Fruit fly (Drosophila melanogaster) whole organism, wandering third instar larva: ENCODE measurements around the gene CG9616.
A peak's percentile ranks its signal among the peaks of the same experiment; 100 is the strongest.

Source experiments
- Abd-B ChIP-seq: fragments of >200 bp; optimal IDR thresholded peaks from 2 replicates; lab custom pipeline; 2017; ENCODE audit warnings: missing biosample characterization, missing genetic modification characterization
- CG32264 ChIP-seq: fragments of 200-800 bp; sonication (Bioruptor generic); optimal IDR thresholded peaks from 2 replicates; lab custom pipeline; 2016; ENCODE audit warnings: missing biosample characterization, missing genetic modification characterization
- CG9705 ChIP-seq: fragments of 200-800 bp; sonication (Bioruptor generic); optimal IDR thresholded peaks from 2 replicates; lab custom pipeline; 2018; ENCODE audit warnings: missing biosample characterization, mild to moderate bottlenecking, missing genetic modification characterization
- CrebA ChIP-seq: fragments of 200-800 bp; sonication (Bioruptor generic); optimal IDR thresholded peaks from 2 replicates; lab custom pipeline; 2016; ENCODE audit warnings: missing biosample characterization, mild to moderate bottlenecking, missing genetic modification characterization, borderline replicate concordance
- Dfd ChIP-seq: fragments of >200 bp; optimal IDR thresholded peaks from 2 replicates; lab custom pipeline; 2017; ENCODE audit warnings: missing biosample characterization, missing genetic modification characterization
- Dif ChIP-seq: fragments of 200-275, 200-300 bp; sonication (Bioruptor generic); optimal IDR thresholded peaks from 2 replicates; lab custom pipeline; 2018; ENCODE audit warnings: missing biosample characterization, missing genetic modification characterization; ENCODE audit not compliant: partially characterized antibody
- GATAd ChIP-seq: sonication (Bioruptor generic); optimal IDR thresholded peaks from 2 replicates; lab custom pipeline; 2016; ENCODE audit warnings: missing biosample characterization, missing genetic modification characterization
- HLH106 ChIP-seq: fragments of 200-800 bp; optimal IDR thresholded peaks from 3 replicates; lab custom pipeline; 2019; ENCODE audit warnings: missing biosample characterization, mild to moderate bottlenecking, missing genetic modification characterization, moderate library complexity
- Hnf4 ChIP-seq: fragments of 200-800 bp; sonication (Bioruptor generic); optimal IDR thresholded peaks from 2 replicates; lab custom pipeline; 2016; ENCODE audit warnings: missing biosample characterization, mild to moderate bottlenecking, missing genetic modification characterization
- Hr78 ChIP-seq: fragments of >200 bp; optimal IDR thresholded peaks from 2 replicates; lab custom pipeline; 2017; ENCODE audit warnings: missing biosample characterization, missing genetic modification characterization
- Hr83 ChIP-seq: fragments of 200-300 bp; sonication (Bioruptor generic); optimal IDR thresholded peaks from 2 replicates; lab custom pipeline; 2016; ENCODE audit warnings: missing biosample characterization, mild to moderate bottlenecking, missing genetic modification characterization, moderate library complexity; ENCODE audit not compliant: poor library complexity, severe bottlenecking
- Jra ChIP-seq: sonication (Bioruptor generic); optimal IDR thresholded peaks from 2 replicates; lab custom pipeline; 2016; ENCODE audit warnings: missing biosample characterization, missing genetic modification characterization
- Mio ChIP-seq: sonication (Bioruptor generic); optimal IDR thresholded peaks from 2 replicates; lab custom pipeline; 2016; ENCODE audit warnings: missing biosample characterization, missing genetic modification characterization
- Myc ChIP-seq: fragments of >200 bp; optimal IDR thresholded peaks from 2 replicates; lab custom pipeline; 2017
- N ChIP-seq: fragments of >200 bp; optimal IDR thresholded peaks from 2 replicates; lab custom pipeline; 2018; ENCODE audit warnings: missing biosample characterization, missing external identifiers, missing genetic modification characterization
- OdsH ChIP-seq: fragments of 200-800 bp; sonication (Bioruptor generic); optimal IDR thresholded peaks from 2 replicates; lab custom pipeline; 2016; ENCODE audit warnings: missing biosample characterization, mild to moderate bottlenecking, missing genetic modification characterization
- Rel ChIP-seq, 2 experiments: fragments of 200-800 bp; sonication (Bioruptor generic) in 1 of 2; optimal IDR thresholded peaks; 2 replicates in 1 of 2; 3 replicates in 1 of 2; lab custom pipeline; 2016 to 2019; ENCODE audit warnings: mild to moderate bottlenecking in 2 of 2, missing biosample characterization in 2 of 2, missing genetic modification characterization in 2 of 2, moderate library complexity in 1 of 2
- Sp1 ChIP-seq: fragments of 200-800 bp; sonication (Bioruptor generic); optimal IDR thresholded peaks from 3 replicates; lab custom pipeline; 2019; ENCODE audit warnings: missing biosample characterization, mild to moderate bottlenecking, missing genetic modification characterization, moderate library complexity
- Vsx2 ChIP-seq: fragments of 200-300, 225-300 bp; sonication (Bioruptor generic); optimal IDR thresholded peaks from 2 replicates; lab custom pipeline; 2018; ENCODE audit warnings: missing biosample characterization, missing genetic modification characterization; ENCODE audit not compliant: partially characterized antibody
- br ChIP-seq: fragments of 200-800 bp; sonication (Bioruptor generic); optimal IDR thresholded peaks from 2 replicates; lab custom pipeline; 2016; ENCODE audit warnings: missing biosample characterization, missing genetic modification characterization
- brk ChIP-seq: fragments of 200-800 bp; sonication (Bioruptor generic); optimal IDR thresholded peaks from 2 replicates; lab custom pipeline; 2016; ENCODE audit warnings: missing biosample characterization, mild to moderate bottlenecking, missing genetic modification characterization
- dl ChIP-seq, 2 experiments: fragments of 175-275, 200-275 bp in 1 of 2; fragments of 200-275 bp in 1 of 2; sonication (Bioruptor generic); optimal IDR thresholded peaks; lab custom pipeline; 2018; ENCODE audit warnings: mild to moderate bottlenecking in 2 of 2, missing biosample characterization in 2 of 2, missing genetic modification characterization in 2 of 2, moderate library complexity in 2 of 2; ENCODE audit not compliant: partially characterized antibody in 2 of 2, insufficient read depth in 1 of 2
- dmrt93B ChIP-seq: fragments of 200-800 bp; sonication (Bioruptor generic); optimal IDR thresholded peaks from 2 replicates; lab custom pipeline; 2018; ENCODE audit warnings: missing biosample characterization, mild to moderate bottlenecking, missing genetic modification characterization
- dsf ChIP-seq: sonication (Bioruptor generic); optimal IDR thresholded peaks from 2 replicates; lab custom pipeline; 2016; ENCODE audit warnings: missing biosample characterization, missing genetic modification characterization, borderline replicate concordance
- ey ChIP-seq: fragments of 200-800 bp; sonication (Bioruptor generic); optimal IDR thresholded peaks from 2 replicates; lab custom pipeline; 2016; ENCODE audit warnings: missing biosample characterization, missing genetic modification characterization
- foxo ChIP-seq, 2 experiments: fragments of 200-800 bp; sonication (Bioruptor generic); optimal IDR thresholded peaks; 2 replicates in 1 of 2; 3 replicates in 1 of 2; lab custom pipeline; 2016 to 2017; ENCODE audit warnings: missing biosample characterization in 2 of 2, missing genetic modification characterization in 2 of 2
- fru ChIP-seq: fragments of 200-800 bp; sonication (Bioruptor generic); optimal IDR thresholded peaks from 3 replicates; lab custom pipeline; 2016; ENCODE audit warnings: missing biosample characterization, mild to moderate bottlenecking, missing genetic modification characterization
- h ChIP-seq: fragments of 200-800 bp; sonication (Bioruptor generic); optimal IDR thresholded peaks from 3 replicates; lab custom pipeline; 2016; ENCODE audit warnings: missing biosample characterization, mild to moderate bottlenecking, missing genetic modification characterization
- jim ChIP-seq: fragments of 175-275, 200-325 bp; sonication (Bioruptor generic); optimal IDR thresholded peaks from 2 replicates; lab custom pipeline; 2016; ENCODE audit warnings: missing biosample characterization, mild to moderate bottlenecking, missing genetic modification characterization
- lola ChIP-seq: fragments of >200 bp; optimal IDR thresholded peaks from 2 replicates; lab custom pipeline; 2017; ENCODE audit warnings: missing biosample characterization, missing genetic modification characterization
- pan ChIP-seq: fragments of >200 bp; optimal IDR thresholded peaks from 2 replicates; lab custom pipeline; 2017
- psq ChIP-seq: fragments of 200-800 bp; sonication (Bioruptor generic); optimal IDR thresholded peaks from 3 replicates; lab custom pipeline; 2017; ENCODE audit warnings: missing biosample characterization, mild to moderate bottlenecking, missing genetic modification characterization, moderate library complexity
- rgr ChIP-seq: fragments of 200-800 bp; sonication (Bioruptor generic); optimal IDR thresholded peaks from 3 replicates; lab custom pipeline; 2016; ENCODE audit warnings: missing biosample characterization, mild to moderate bottlenecking, missing genetic modification characterization
- sage ChIP-seq: fragments of 200-800 bp; sonication (Bioruptor generic); optimal IDR thresholded peaks from 2 replicates; lab custom pipeline; 2016; ENCODE audit warnings: missing biosample characterization, mild to moderate bottlenecking, missing genetic modification characterization
- sv ChIP-seq: fragments of 200-800 bp; sonication (Bioruptor generic); optimal IDR thresholded peaks from 3 replicates; lab custom pipeline; 2016; ENCODE audit warnings: missing biosample characterization, missing genetic modification characterization
- tai ChIP-seq: sonication (Bioruptor generic); optimal IDR thresholded peaks from 2 replicates; lab custom pipeline; 2016; ENCODE audit warnings: missing biosample characterization, missing genetic modification characterization
- usp ChIP-seq: fragments of >200 bp; optimal IDR thresholded peaks from 2 replicates; lab custom pipeline; 2017; ENCODE audit warnings: missing biosample characterization, missing genetic modification characterization
- woc ChIP-seq: sonication (Bioruptor generic); optimal IDR thresholded peaks from 2 replicates; lab custom pipeline; 2016; ENCODE audit warnings: missing biosample characterization, mild to moderate bottlenecking, missing genetic modification characterization

Gene CG9616

DNA sequence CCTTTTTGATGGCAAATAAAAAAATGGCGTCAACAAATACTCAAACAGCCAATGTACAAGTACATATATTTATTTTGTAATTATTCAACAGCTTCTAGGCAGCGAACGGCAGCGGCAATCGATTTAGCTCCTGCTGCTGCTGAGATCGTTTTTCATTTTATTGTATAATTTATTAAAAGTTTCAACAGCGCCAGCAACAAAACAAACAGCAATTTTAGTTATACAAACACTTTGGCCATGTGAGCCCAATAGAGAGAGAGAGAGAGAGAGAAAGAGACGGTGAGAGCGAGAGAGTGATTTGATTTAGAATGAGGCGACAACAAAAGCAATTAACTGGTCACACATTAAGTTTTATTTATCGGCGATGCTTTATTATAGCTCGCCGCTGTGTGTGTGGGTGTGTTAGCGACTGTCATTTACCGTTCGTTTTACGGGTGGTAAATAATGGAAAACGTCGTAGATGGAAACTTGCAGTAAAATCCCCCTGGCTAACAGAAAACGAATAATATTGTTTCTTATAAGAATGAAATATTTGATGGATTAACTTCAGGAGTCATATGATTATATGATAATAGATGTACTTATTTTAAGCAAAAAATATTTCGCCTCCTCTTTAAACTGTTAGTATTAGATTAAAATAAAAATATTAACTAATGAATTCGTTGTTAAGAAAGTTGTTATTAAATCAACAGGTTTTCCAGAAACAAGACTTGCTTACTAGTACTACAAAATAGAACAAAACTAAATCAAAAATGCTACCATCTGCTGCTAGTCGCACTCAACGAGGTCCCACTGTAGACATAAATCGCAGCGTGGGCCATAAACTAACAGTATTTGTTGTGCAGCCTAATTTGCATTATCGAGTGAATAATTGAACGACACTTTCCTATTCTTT is 40.0 kb upstream of the CG9616 start:
- no peak for TF ChIP-seq N
- TF ChIP-seq Dif (GFP tag; lab: Kevin White, UChicago): peak; percentile 34
- TF ChIP-seq foxo (GFP tag; optimal IDR thresholded peaks at IDR 0.05; lab: Kevin White, UChicago): peak in 1 of 2 experiments; percentile 2
- TF ChIP-seq Myc (lab: Kevin White, UChicago): no peak

dm6 chr3R:14284422-14284760 is 39.1 kb upstream of the CG9616 start:
- no peak for TF ChIP-seq jim (GFP tag; lab: Kevin White, UChicago)
- TF ChIP-seq sv (GFP tag; lab: Kevin White, UChicago): no peak
- no peak for TF ChIP-seq woc (GFP tag; lab: Kevin White, UChicago)
- TF ChIP-seq dl (GFP tag; optimal IDR thresholded peaks at IDR 0.05; lab: Kevin White, UChicago; ENCODE audit: insufficient read depth in 1 of 2, partially characterized antibody in 2 of 2): no peak
- TF ChIP-seq dsf (GFP tag; lab: Kevin White, UChicago): no peak
- no peak for TF ChIP-seq br
- no peak for TF ChIP-seq fru (GFP tag; lab: Kevin White, UChicago)
- no peak for TF ChIP-seq tai
- no peak for TF ChIP-seq sage
- no peak for TF ChIP-seq Rel (GFP tag; optimal IDR thresholded peaks at IDR 0.05; lab: Kevin White, UChicago)
- no peak for TF ChIP-seq Rel (tag; optimal IDR thresholded peaks at IDR 0.05; lab: Kevin White, UChicago)
- TF ChIP-seq Jra (GFP tag; lab: Kevin White, UChicago): no peak
- TF ChIP-seq Abd-B (GFP tag; lab: Kevin White, UChicago): no peak
- no peak for TF ChIP-seq Dfd

- TF ChIP-seq Vsx2 (GFP tag; lab: Kevin White, UChicago): peak; percentile 81
- peak; percentile 96 for TF ChIP-seq psq (GFP tag; lab: Kevin White, UChicago)
- peak; percentile 57 to 98 for TF ChIP-seq foxo (GFP tag; optimal IDR thresholded peaks at IDR 0.05; lab: Kevin White, UChicago)
- TF ChIP-seq Mio (GFP tag; lab: Kevin White, UChicago): peak; percentile 49
- peak; percentile 98 for TF ChIP-seq HLH106 (tag; lab: Kevin White, UChicago)
- peak; percentile 62 for TF ChIP-seq GATAd (GFP tag; lab: Kevin White, UChicago)
- TF ChIP-seq CrebA (GFP tag; lab: Kevin White, UChicago): peak; percentile 4
- TF ChIP-seq rgr (GFP tag; lab: Kevin White, UChicago): peak; percentile 98
- TF ChIP-seq fru (GFP tag; lab: Kevin White, UChicago): peak; percentile 96
- TF ChIP-seq ey (GFP tag; lab: Kevin White, UChicago): peak; percentile 96
- peak; percentile 88 for TF ChIP-seq CG32264 (GFP tag; lab: Kevin White, UChicago)
- peak; percentile 94 for TF ChIP-seq Hnf4
- TF ChIP-seq Jra (GFP tag; lab: Kevin White, UChicago): peak; percentile 72
- TF ChIP-seq lola (GFP tag; lab: Kevin White, UChicago): no peak
- peak; percentile 83 for TF ChIP-seq Dfd
- peak; percentile 80 for TF ChIP-seq woc (GFP tag; lab: Kevin White, UChicago)
- TF ChIP-seq N: no peak
- peak; percentile 93 for TF ChIP-seq sage
- no peak for TF ChIP-seq Myc (lab: Kevin White, UChicago)
- TF ChIP-seq Hr83 (GFP tag; lab: Kevin White, UChicago): peak; percentile 60
- peak; percentile 96 for TF ChIP-seq br
- no peak for TF ChIP-seq pan (lab: Kevin White, UChicago)
- peak; percentile 99 for TF ChIP-seq OdsH (GFP tag; lab: Kevin White, UChicago)
- TF ChIP-seq tai: peak; percentile 93
- TF ChIP-seq Hr78 (GFP tag; lab: Kevin White, UChicago): no peak
- TF ChIP-seq Dif (GFP tag; lab: Kevin White, UChicago): peak; percentile 72
- TF ChIP-seq jim (GFP tag; lab: Kevin White, UChicago): no peak
- TF ChIP-seq Sp1 (GFP tag; lab: Kevin White, UChicago): peak; percentile 98
- peak; percentile 93 for TF ChIP-seq dsf (GFP tag; lab: Kevin White, UChicago)
- TF ChIP-seq usp (GFP tag; lab: Kevin White, UChicago): no peak
- TF ChIP-seq Rel (GFP tag; optimal IDR thresholded peaks at IDR 0.05; lab: Kevin White, UChicago): peak; percentile 83
- TF ChIP-seq Rel (tag; optimal IDR thresholded peaks at IDR 0.05; lab: Kevin White, UChicago): peak; percentile 58
- peak; percentile 96 for TF ChIP-seq sv (GFP tag; lab: Kevin White, UChicago)
- TF ChIP-seq dl (GFP tag; optimal IDR thresholded peaks at IDR 0.05; lab: Kevin White, UChicago; ENCODE audit: insufficient read depth in 1 of 2, partially characterized antibody in 2 of 2): peak; percentile 2 to 81
- peak; percentile 97 for TF ChIP-seq brk (GFP tag; lab: Kevin White, UChicago)
- peak; percentile 89 for TF ChIP-seq CG9705 (GFP tag; lab: Kevin White, UChicago)
- peak; percentile 94 for TF ChIP-seq dmrt93B
- no peak for TF ChIP-seq Abd-B (GFP tag; lab: Kevin White, UChicago)
- TF ChIP-seq h (GFP tag; lab: Kevin White, UChicago): peak; percentile 98
These were observed 38.6 kb upstream of the CG9616 start for dm6 chr3R:14283754-14284421.
